Fruit fly (Drosophila melanogaster) whole organism, prepupa: ENCODE results near the gene CG14237.
A peak's percentile ranks its signal among the peaks of the same experiment; 100 is the strongest.

ENCODE experiments used
- Blimp-1 ChIP-seq: fragments of 200-800 bp; sonication (Bioruptor generic); optimal IDR thresholded peaks from 3 replicates; lab custom pipeline; 2017; ENCODE audit warnings: missing biosample characterization, missing genetic modification characterization, mild to moderate bottlenecking, moderate library complexity, missing genetic modification reagents
- CG10631 ChIP-seq: fragments of 200-800 bp; sonication (Bioruptor generic); optimal IDR thresholded peaks from 2 replicates; lab custom pipeline; 2016; ENCODE audit warnings: missing biosample characterization, missing genetic modification characterization
- CG10669 ChIP-seq: fragments of 200-800 bp; sonication (Bioruptor generic); optimal IDR thresholded peaks from 3 replicates; lab custom pipeline; 2018; ENCODE audit warnings: missing biosample characterization, mild to moderate bottlenecking, missing genetic modification characterization, moderate library complexity
- CG11294 ChIP-seq: fragments of 200-800 bp; sonication (Bioruptor generic); IDR thresholded peaks from 2 replicates; pipeline ENCODE4 v1.3.6; 2022; ENCODE audit warnings: missing biosample characterization, missing genetic modification characterization
- CG11762 ChIP-seq: fragments of 200-800 bp; sonication (Bioruptor generic); optimal IDR thresholded peaks from 3 replicates; lab custom pipeline; 2016; ENCODE audit warnings: missing biosample characterization, missing genetic modification characterization; ENCODE audit not compliant: insufficient read depth
- CG11902 ChIP-seq: fragments of 200-800 bp; sonication (Bioruptor generic); optimal IDR thresholded peaks from 3 replicates; lab custom pipeline; 2016; ENCODE audit warnings: missing biosample characterization, missing genetic modification characterization
- CG15336 ChIP-seq: fragments of 200-800 bp; sonication (Bioruptor generic); IDR thresholded peaks from 2 replicates; pipeline ENCODE4 v1.3.6; 2022; ENCODE audit warnings: missing biosample characterization, missing genetic modification characterization
- CG1621 ChIP-seq: fragments of 200-800 bp; sonication (Bioruptor generic); optimal IDR thresholded peaks from 3 replicates; lab custom pipeline; 2018; ENCODE audit warnings: missing biosample characterization, mild to moderate bottlenecking, missing genetic modification characterization
- CG16779 ChIP-seq: fragments of 200-800 bp; sonication (Bioruptor generic); optimal IDR thresholded peaks from 3 replicates; lab custom pipeline; 2017; ENCODE audit warnings: missing biosample characterization, mild to moderate bottlenecking, missing genetic modification characterization
- CG3032 ChIP-seq: fragments of 200-800 bp; optimal IDR thresholded peaks from 2 replicates; lab custom pipeline; 2019; ENCODE audit warnings: missing biosample characterization, mild to moderate bottlenecking, missing genetic modification characterization, moderate library complexity
- CG31627 ChIP-seq: fragments of 200-800 bp; sonication (Bioruptor generic); optimal IDR thresholded peaks from 3 replicates; lab custom pipeline; 2016; ENCODE audit warnings: missing biosample characterization, missing genetic modification characterization
- CG32006 ChIP-seq: fragments of 200-800 bp; sonication (Bioruptor generic); optimal IDR thresholded peaks from 3 replicates; lab custom pipeline; 2017; ENCODE audit warnings: missing biosample characterization, mild to moderate bottlenecking, missing genetic modification characterization
- CG34406 ChIP-seq: fragments of 200-800 bp; sonication (Bioruptor generic); optimal IDR thresholded peaks from 3 replicates; lab custom pipeline; 2016; ENCODE audit warnings: missing biosample characterization, missing genetic modification characterization
- CG3919 ChIP-seq: fragments of 200-800 bp; sonication (Bioruptor generic); optimal IDR thresholded peaks from 3 replicates; lab custom pipeline; 2016; ENCODE audit warnings: missing biosample characterization, missing genetic modification characterization
- CG4318 ChIP-seq: fragments of 200-800 bp; sonication (Bioruptor generic); optimal IDR thresholded peaks from 3 replicates; lab custom pipeline; 2017; ENCODE audit warnings: missing biosample characterization, mild to moderate bottlenecking, missing genetic modification characterization
- CG6792 ChIP-seq: fragments of 200-800 bp; sonication (Bioruptor generic); optimal IDR thresholded peaks from 3 replicates; lab custom pipeline; 2016; ENCODE audit warnings: missing biosample characterization, missing genetic modification characterization
- CG6808 ChIP-seq: fragments of 200-800 bp; sonication (Bioruptor generic); optimal IDR thresholded peaks from 3 replicates; lab custom pipeline; 2017; ENCODE audit warnings: missing biosample characterization, missing genetic modification characterization, mild to moderate bottlenecking, moderate library complexity, missing genetic modification reagents
- CG6854 ChIP-seq: fragments of 200-800 bp; sonication (Bioruptor generic); optimal IDR thresholded peaks from 2 replicates; lab custom pipeline; 2017; ENCODE audit warnings: missing biosample characterization, mild to moderate bottlenecking, missing genetic modification characterization
- CG7368 ChIP-seq: fragments of 200-800 bp; sonication (Bioruptor generic); optimal IDR thresholded peaks from 3 replicates; lab custom pipeline; 2016; ENCODE audit warnings: missing biosample characterization, missing genetic modification characterization
- CG8119 ChIP-seq: fragments of 200-800 bp; sonication (Bioruptor generic); IDR thresholded peaks from 3 replicates; pipeline ENCODE4 v1.3.6; 2022; ENCODE audit warnings: missing biosample characterization, missing genetic modification characterization
- CG8319 ChIP-seq: fragments of 200-800 bp; sonication (Bioruptor generic); optimal IDR thresholded peaks from 3 replicates; lab custom pipeline; 2016; ENCODE audit warnings: missing biosample characterization, missing genetic modification characterization
- CG8632 ChIP-seq: fragments of 200-800 bp; sonication (Bioruptor generic); optimal IDR thresholded peaks from 3 replicates; lab custom pipeline; 2016; ENCODE audit warnings: missing biosample characterization, missing genetic modification characterization
- Eip75B ChIP-seq: fragments of 200-800 bp; sonication (Bioruptor generic); optimal IDR thresholded peaks from 3 replicates; lab custom pipeline; 2016; ENCODE audit warnings: missing biosample characterization, missing genetic modification characterization
- Eip78C ChIP-seq: fragments of 200-800 bp; sonication (Bioruptor generic); peaks from one replicate; lab custom pipeline; 2016; ENCODE audit warnings: missing biosample characterization, missing genetic modification characterization
- Eip93F ChIP-seq: fragments of 200-800 bp; sonication (Bioruptor generic); optimal IDR thresholded peaks from 2 replicates; lab custom pipeline; 2016; ENCODE audit warnings: missing biosample characterization, mild to moderate bottlenecking, missing genetic modification characterization
- Ets21C ChIP-seq: fragments of 200-800 bp; sonication (Bioruptor generic); optimal IDR thresholded peaks from 3 replicates; lab custom pipeline; 2016; ENCODE audit warnings: missing biosample characterization, missing genetic modification characterization
- Ets96B ChIP-seq: fragments of 200-800 bp; optimal IDR thresholded peaks from 2 replicates; lab custom pipeline; 2019; ENCODE audit warnings: missing biosample characterization, mild to moderate bottlenecking, missing genetic modification characterization, moderate library complexity
- Gug ChIP-seq: fragments of 200-800 bp; sonication (Bioruptor generic); IDR thresholded peaks from 2 replicates; pipeline ENCODE4 v1.3.6; 2022; ENCODE audit warnings: missing biosample characterization, missing genetic modification characterization
- Hr38 ChIP-seq: sonication (Bioruptor generic); optimal IDR thresholded peaks from 2 replicates; lab custom pipeline; 2016; ENCODE audit warnings: missing biosample characterization, missing genetic modification characterization
- Hr39 ChIP-seq: fragments of 200-800 bp; sonication (Bioruptor generic); optimal IDR thresholded peaks from 2 replicates; lab custom pipeline; 2016; ENCODE audit warnings: missing biosample characterization, missing genetic modification characterization
- Met ChIP-seq: fragments of 200-800 bp; sonication (Bioruptor generic); optimal IDR thresholded peaks from 3 replicates; lab custom pipeline; 2016; ENCODE audit warnings: missing biosample characterization, missing genetic modification characterization
- OdsH ChIP-seq: fragments of 200-800 bp; sonication (Bioruptor generic); optimal IDR thresholded peaks from 3 replicates; lab custom pipeline; 2016; ENCODE audit warnings: missing biosample characterization, missing genetic modification characterization
- Smox ChIP-seq: fragments of 200-800 bp; sonication (Bioruptor generic); optimal IDR thresholded peaks from 3 replicates; lab custom pipeline; 2016; ENCODE audit warnings: missing biosample characterization, missing genetic modification characterization
- Sox102F ChIP-seq: fragments of 200-800 bp; sonication (Bioruptor generic); optimal IDR thresholded peaks from 2 replicates; lab custom pipeline; 2016; ENCODE audit warnings: missing biosample characterization, mild to moderate bottlenecking, missing genetic modification characterization
- Sox14 ChIP-seq: fragments of 200-800 bp; sonication (Bioruptor generic); optimal IDR thresholded peaks from 3 replicates; lab custom pipeline; 2016; ENCODE audit warnings: missing biosample characterization, missing genetic modification characterization
- acj6 ChIP-seq: fragments of 200-800 bp; sonication (Bioruptor generic); optimal IDR thresholded peaks from 3 replicates; lab custom pipeline; 2016; ENCODE audit warnings: missing biosample characterization, missing genetic modification characterization
- cyc ChIP-seq: fragments of 200-800 bp; sonication (Bioruptor generic); optimal IDR thresholded peaks from 3 replicates; lab custom pipeline; 2016; ENCODE audit warnings: missing biosample characterization, missing genetic modification characterization
- dac ChIP-seq: fragments of 200-800 bp; sonication (Bioruptor generic); optimal IDR thresholded peaks from 2 replicates; lab custom pipeline; 2017; ENCODE audit warnings: missing biosample characterization, mild to moderate bottlenecking, missing genetic modification characterization
- dsx ChIP-seq: fragments of 200-800 bp; optimal IDR thresholded peaks from 3 replicates; lab custom pipeline; 2019; ENCODE audit warnings: missing biosample characterization, mild to moderate bottlenecking, missing genetic modification characterization, moderate library complexity; ENCODE audit not compliant: poor library complexity, severe bottlenecking
- esn ChIP-seq: fragments of 200-800 bp; sonication (Bioruptor generic); optimal IDR thresholded peaks from 2 replicates; lab custom pipeline; 2016; ENCODE audit warnings: missing biosample characterization, mild to moderate bottlenecking, missing genetic modification characterization, moderate library complexity
- fd59A ChIP-seq: fragments of 200-800 bp; sonication (Bioruptor generic); optimal IDR thresholded peaks from 2 replicates; lab custom pipeline; 2017; ENCODE audit warnings: missing biosample characterization, mild to moderate bottlenecking, missing genetic modification characterization, missing genetic modification reagents
- fd85E ChIP-seq: fragments of 200-800 bp; sonication (Bioruptor generic); optimal IDR thresholded peaks from 3 replicates; lab custom pipeline; 2016; ENCODE audit warnings: missing biosample characterization, missing genetic modification characterization
- lz ChIP-seq: fragments of 200-800 bp; sonication (Bioruptor generic); optimal IDR thresholded peaks from 3 replicates; lab custom pipeline; 2016; ENCODE audit warnings: missing biosample characterization, missing genetic modification characterization
- net ChIP-seq: fragments of 200-800 bp; sonication (Bioruptor generic); optimal IDR thresholded peaks from 3 replicates; lab custom pipeline; 2016; ENCODE audit warnings: missing biosample characterization, missing genetic modification characterization
- pdm3 ChIP-seq: fragments of 200-800 bp; sonication (Bioruptor generic); optimal IDR thresholded peaks from 3 replicates; lab custom pipeline; 2016; ENCODE audit warnings: missing biosample characterization, missing genetic modification characterization
- salr ChIP-seq, 2 experiments: fragments of 200-800 bp; sonication (Bioruptor generic); optimal IDR thresholded peaks; 3 replicates each; lab custom pipeline; 2016 to 2018; ENCODE audit warnings: missing biosample characterization in 2 of 2, missing genetic modification characterization in 2 of 2, mild to moderate bottlenecking in 1 of 2
- ss ChIP-seq, 2 experiments: fragments of 200-800 bp; sonication (Bioruptor generic); optimal IDR thresholded peaks; 2 replicates in 1 of 2; 3 replicates in 1 of 2; lab custom pipeline; 2017 to 2018; ENCODE audit warnings: mild to moderate bottlenecking in 2 of 2, missing biosample characterization in 2 of 2, missing genetic modification characterization in 2 of 2, moderate library complexity in 1 of 2
- svp ChIP-seq: fragments of 200-800 bp; sonication (Bioruptor generic); peaks from one replicate; lab custom pipeline; 2016; ENCODE audit warnings: missing biosample characterization, missing genetic modification characterization
- topi ChIP-seq: fragments of 200-800 bp; sonication (Bioruptor generic); optimal IDR thresholded peaks from 3 replicates; lab custom pipeline; 2016; ENCODE audit warnings: missing biosample characterization, missing genetic modification characterization

The CG14237 gene

dm6 chr3R:26502072-26502471 lies 45.4 kb downstream of the CG14237 start (continued):
- TF ChIP-seq CG34406 (GFP tag; lab: Kevin White, UChicago): peak; percentile 6
- no peak for TF ChIP-seq dsx (GFP tag; lab: Kevin White, UChicago)
- TF ChIP-seq CG32006 (GFP tag; lab: Kevin White, UChicago): peak; percentile 61
- no peak for TF ChIP-seq CG6792 (GFP tag; lab: Kevin White, UChicago)
- TF ChIP-seq svp: no peak
- peak in 1 of 2 experiments; percentile 5 for TF ChIP-seq ss (GFP tag; optimal IDR thresholded peaks at IDR 0.05; lab: Kevin White, UChicago)
- TF ChIP-seq Gug (GFP tag; lab: Robert Waterston, UW): peak; percentile 46; the same call in 1 of the 2 replicates
- TF ChIP-seq Sox102F (GFP tag; lab: Kevin White, UChicago): no peak
- no peak for TF ChIP-seq Eip93F (GFP tag; lab: Kevin White, UChicago)
- TF ChIP-seq Blimp-1 (GFP tag; lab: Kevin White, UChicago): no peak

dm6 chr3R:26502907-26503306 lies 46.2 kb downstream of the CG14237 start:
- no peak for TF ChIP-seq cyc (GFP tag; lab: Kevin White, UChicago)
- TF ChIP-seq CG3919 (GFP tag; lab: Kevin White, UChicago): peak; percentile 36
- TF ChIP-seq net (GFP tag; lab: Kevin White, UChicago): no peak
- peak; percentile 23 for TF ChIP-seq pdm3 (GFP tag; lab: Kevin White, UChicago)
- no peak for TF ChIP-seq dsx (GFP tag; lab: Kevin White, UChicago)
- peak; percentile 9 for TF ChIP-seq CG31627
- peak; percentile 6 for TF ChIP-seq Eip75B (GFP tag; lab: Kevin White, UChicago)
- TF ChIP-seq Ets21C (GFP tag; lab: Kevin White, UChicago): no peak
- TF ChIP-seq fd59A (GFP tag; lab: Kevin White, UChicago): peak; percentile 22
- TF ChIP-seq ss (GFP tag; optimal IDR thresholded peaks at IDR 0.05; lab: Kevin White, UChicago): peak in 1 of 2 experiments; percentile 17
- no peak for TF ChIP-seq CG15336 (GFP tag; lab: Robert Waterston, UW)
- TF ChIP-seq CG34406 (GFP tag; lab: Kevin White, UChicago): no peak
- no peak for TF ChIP-seq CG8319 (GFP tag; lab: Kevin White, UChicago)
- no peak for TF ChIP-seq CG11762 (GFP tag; lab: Kevin White, UChicago)
- TF ChIP-seq esn (GFP tag; lab: Kevin White, UChicago): no peak
- no peak for TF ChIP-seq CG7368 (GFP tag; lab: Kevin White, UChicago)
- TF ChIP-seq CG10631 (GFP tag; lab: Kevin White, UChicago): peak; percentile 38
- no peak for TF ChIP-seq svp
- TF ChIP-seq CG11294: no peak
- peak; percentile 8 for TF ChIP-seq Hr39 (GFP tag; lab: Kevin White, UChicago)
- TF ChIP-seq CG6854 (GFP tag; lab: Kevin White, UChicago): no peak
- TF ChIP-seq Eip78C (GFP tag; lab: Kevin White, UChicago): peak; percentile 74
- peak in 1 of 2 experiments; percentile 17 for TF ChIP-seq salr (GFP tag; optimal IDR thresholded peaks at IDR 0.05; lab: Kevin White, UChicago)
- TF ChIP-seq CG11902 (GFP tag; lab: Kevin White, UChicago): no peak
- no peak for TF ChIP-seq CG6792 (GFP tag; lab: Kevin White, UChicago)
- TF ChIP-seq CG16779 (tag; lab: Kevin White, UChicago): no peak
- TF ChIP-seq Smox (GFP tag; lab: Kevin White, UChicago): no peak
- no peak for TF ChIP-seq CG8119 (GFP tag; lab: Robert Waterston, UW)
- TF ChIP-seq CG8632 (GFP tag; lab: Kevin White, UChicago): no peak
- no peak for TF ChIP-seq CG1621 (tag; lab: Kevin White, UChicago)
- TF ChIP-seq Sox14 (GFP tag; lab: Kevin White, UChicago): peak; percentile 12
- TF ChIP-seq CG4318 (GFP tag; lab: Kevin White, UChicago): no peak
- no peak for TF ChIP-seq Met (GFP tag; lab: Kevin White, UChicago)
- no peak for TF ChIP-seq Hr38 (GFP tag; lab: Kevin White, UChicago)
- no peak for TF ChIP-seq Eip93F (GFP tag; lab: Kevin White, UChicago)
- no peak for TF ChIP-seq topi
- TF ChIP-seq lz (GFP tag; lab: Kevin White, UChicago): no peak
- TF ChIP-seq Sox102F (GFP tag; lab: Kevin White, UChicago): peak; percentile 2
- no peak for TF ChIP-seq CG6808
- TF ChIP-seq Ets96B (tag; lab: Kevin White, UChicago): peak; percentile 27
- TF ChIP-seq fd85E (GFP tag; lab: Kevin White, UChicago): no peak
- peak; percentile 37 for TF ChIP-seq acj6
- no peak for TF ChIP-seq dac
- TF ChIP-seq CG10669 (GFP tag; lab: Kevin White, UChicago): peak; percentile 23
- peak; percentile 14 for TF ChIP-seq OdsH
- TF ChIP-seq CG3032: no peak
